Worm (Caenorhabditis elegans): ENCODE results near the gene scl-6.

DNA sequence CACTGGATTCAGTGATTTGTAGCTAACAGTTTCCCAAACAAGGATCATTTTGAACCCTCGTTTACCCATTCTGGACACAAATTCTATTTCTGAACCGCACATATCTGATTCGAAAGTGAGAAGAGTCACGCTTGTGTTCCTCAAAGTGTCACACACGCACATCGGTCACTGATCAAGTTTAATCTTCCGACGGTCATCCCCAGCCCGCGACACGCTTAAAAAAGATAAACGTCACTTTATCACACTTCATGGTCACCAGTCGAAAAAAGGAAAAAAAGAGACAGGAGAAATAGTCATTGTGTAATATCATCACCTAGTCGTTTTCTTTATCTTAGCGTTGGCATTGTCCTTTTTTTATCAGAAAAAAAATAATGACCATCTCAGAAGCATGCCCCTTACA is 9.1 kb downstream of the scl-6 start:
- TF ChIP-seq F13C5.2 (tag; optimal IDR thresholded peaks at IDR 0.05) (no peak), ama-1 (optimal IDR thresholded peaks at IDR 0.05) (no peak), sea-1 (GFP tag; conservative IDR thresholded peaks at IDR 0.05) (no peak), hmbx-1 (tag; optimal IDR thresholded peaks at IDR 0.05) (no peak), hnd-1 (tag; optimal IDR thresholded peaks at IDR 0.05) (no peak), flt-1 (GFP tag; IDR thresholded peaks at IDR 0.05) (no peak), ets-7 (tag; optimal IDR thresholded peaks at IDR 0.05) (no peak), ceh-13 (GFP tag; optimal IDR thresholded peaks at IDR 0.05) (no peak), pes-1 (GFP tag; IDR thresholded peaks at IDR 0.05) (no peak), scrt-1 (GFP tag; IDR thresholded peaks at IDR 0.05) (no peak), B0310.2 (tag; optimal IDR thresholded peaks at IDR 0.05) (no peak), tra-4 (tag; optimal IDR thresholded peaks at IDR 0.05) (no peak), hmg-4 (GFP tag; optimal IDR thresholded peaks at IDR 0.05) (no peak)
